Worm (Caenorhabditis elegans): ENCODE measurements around the gene C27D9.1.

Gene C27D9.1

ce11 chrII:4739984-4740462 is 13.2 kb upstream of the C27D9.1 start, which contains the start of gene eas-1:
Gene eas-1, plus strand, starts transcription at chrII:4740412.
- TF ChIP-seq bed-3 (GFP tag; optimal IDR thresholded peaks at IDR 0.05), result no peak
- no peak for TF ChIP-seq elt-1 (tag; optimal IDR thresholded peaks at IDR 0.05; ENCODE audit: borderline replicate concordance, insufficient read depth)
- TF ChIP-seq unc-120 (tag; optimal IDR thresholded peaks at IDR 0.05; ENCODE audit: poor library complexity, severe bottlenecking), result no peak
- peak; percentile 68 for TF ChIP-seq mep-1 (tag; optimal IDR thresholded peaks at IDR 0.05)
- no peak for TF ChIP-seq nhr-12 (tag; optimal IDR thresholded peaks at IDR 0.05)
- TF ChIP-seq hlh-1 (tag; optimal IDR thresholded peaks at IDR 0.05), result no peak
- TF ChIP-seq ham-2 (GFP tag; optimal IDR thresholded peaks at IDR 0.05), result no peak
- TF ChIP-seq drap-1 (GFP tag; optimal IDR thresholded peaks at IDR 0.05), result peak; percentile 18
- TF ChIP-seq cnd-1 (tag; optimal IDR thresholded peaks at IDR 0.05), result no peak
- no peak for TF ChIP-seq sem-2 (GFP tag; optimal IDR thresholded peaks at IDR 0.05)
- TF ChIP-seq zip-8 (tag; optimal IDR thresholded peaks at IDR 0.05), result no peak
- peak; percentile 25 for TF ChIP-seq lin-32 (GFP tag; optimal IDR thresholded peaks at IDR 0.05)
- no peak for TF ChIP-seq blmp-1 (tag; optimal IDR thresholded peaks at IDR 0.05)
- peak; percentile 12 for TF ChIP-seq ces-1 (GFP tag; optimal IDR thresholded peaks at IDR 0.05)
- no peak for TF ChIP-seq nhr-76 (tag; optimal IDR thresholded peaks at IDR 0.05)
- TF ChIP-seq ceh-39 (tag; optimal IDR thresholded peaks at IDR 0.05), result no peak
- no peak for TF ChIP-seq flh-1 (GFP tag; optimal IDR thresholded peaks at IDR 0.05)
- TF ChIP-seq lin-13 (tag; optimal IDR thresholded peaks at IDR 0.05), result peak; percentile 38
- TF ChIP-seq tbx-8 (GFP tag; optimal IDR thresholded peaks at IDR 0.05), result no peak
- TF ChIP-seq snpc-4 (tag; optimal IDR thresholded peaks at IDR 0.05), result no peak
- TF ChIP-seq ztf-11 (tag; optimal IDR thresholded peaks at IDR 0.05), result no peak
- peak; percentile 46 for TF ChIP-seq pha-4 (tag; optimal IDR thresholded peaks at IDR 0.05)
- no peak for TF ChIP-seq ceh-43 (GFP tag; optimal IDR thresholded peaks at IDR 0.05)
- peak; percentile 43 for TF ChIP-seq sptf-1 (tag; optimal IDR thresholded peaks at IDR 0.05)
- no peak for TF ChIP-seq ceh-83 (GFP tag; optimal IDR thresholded peaks at IDR 0.05)
- peak; percentile 64 for TF ChIP-seq lsy-2 (tag; optimal IDR thresholded peaks at IDR 0.05)
- peak; percentile 45 for TF ChIP-seq nhr-237 (tag; optimal IDR thresholded peaks at IDR 0.05)
- no peak for TF ChIP-seq nhr-2 (tag; optimal IDR thresholded peaks at IDR 0.05)
- TF ChIP-seq mls-2 (tag; optimal IDR thresholded peaks at IDR 0.05), result peak; percentile 31
- TF ChIP-seq mab-5 (tag; optimal IDR thresholded peaks at IDR 0.05), result no peak
- no peak for TF ChIP-seq M03D4.4 (tag; optimal IDR thresholded peaks at IDR 0.05)
- no peak for TF ChIP-seq elt-3 (tag; optimal IDR thresholded peaks at IDR 0.05)
- TF ChIP-seq unc-62 (GFP tag; optimal IDR thresholded peaks at IDR 0.05), result no peak
- TF ChIP-seq unc-39 (tag; optimal IDR thresholded peaks at IDR 0.05), result no peak
- TF ChIP-seq nhr-28 (tag; optimal IDR thresholded peaks at IDR 0.05), result no peak

ce11 chrII:4741527-4742187 is 11.6 kb upstream of the C27D9.1 start, which contains the start of gene acs-11:
Gene acs-11, plus strand, starts transcription at chrII:4742137.
- TF ChIP-seq lin-13 (tag; optimal IDR thresholded peaks at IDR 0.05) (no peak), bed-3 (GFP tag; optimal IDR thresholded peaks at IDR 0.05) (no peak), drap-1 (GFP tag; optimal IDR thresholded peaks at IDR 0.05) (no peak), nhr-237 (tag; optimal IDR thresholded peaks at IDR 0.05) (no peak), lin-32 (GFP tag; optimal IDR thresholded peaks at IDR 0.05) (no peak), nhr-76 (tag; optimal IDR thresholded peaks at IDR 0.05) (no peak), ztf-11 (tag; optimal IDR thresholded peaks at IDR 0.05) (no peak), ces-1 (GFP tag; optimal IDR thresholded peaks at IDR 0.05) (no peak), unc-62 (GFP tag; optimal IDR thresholded peaks at IDR 0.05) (no peak), hlh-1 (tag; optimal IDR thresholded peaks at IDR 0.05) (no peak)

ce11 chrII:4745281-4745680 is 7.9 kb upstream of the C27D9.1 start:
- TF ChIP-seq ztf-11 (tag; optimal IDR thresholded peaks at IDR 0.05), result no peak
- peak; percentile 29 for TF ChIP-seq elt-1 (tag; optimal IDR thresholded peaks at IDR 0.05; ENCODE audit: borderline replicate concordance, insufficient read depth)
- no peak for TF ChIP-seq ceh-83 (GFP tag; optimal IDR thresholded peaks at IDR 0.05)
- TF ChIP-seq M03D4.4 (tag; optimal IDR thresholded peaks at IDR 0.05), result no peak
- TF ChIP-seq lin-32 (GFP tag; optimal IDR thresholded peaks at IDR 0.05), result no peak
- no peak for TF ChIP-seq lin-13 (tag; optimal IDR thresholded peaks at IDR 0.05)
- TF ChIP-seq flh-1 (GFP tag; optimal IDR thresholded peaks at IDR 0.05), result no peak
- TF ChIP-seq elt-3 (tag; optimal IDR thresholded peaks at IDR 0.05), result peak; percentile 25
